Worm (Caenorhabditis elegans) whole organism, midembryonic: ENCODE measurements around the gene C07G3.8.

ENCODE experiments used
- flt-1 ChIP-seq: fragments of 200-800 bp; sonication (Bioruptor generic); IDR thresholded peaks from 2 replicates; pipeline ENCODE4 v1.3.6; 2022; ENCODE audit warnings: missing genetic modification characterization, missing compliant biosample characterization
- klf-2 ChIP-seq: fragments of 200-800 bp; sonication (Bioruptor generic); conservative IDR thresholded peaks from 2 replicates; pipeline ENCODE4 v1.3.6; 2022; ENCODE audit warnings: missing genetic modification reagents, missing genetic modification characterization, missing compliant biosample characterization
- tab-1 ChIP-seq: fragments of 200-800 bp; sonication (Bioruptor generic); IDR thresholded peaks from 2 replicates; pipeline ENCODE4 v1.3.6; 2022; ENCODE audit warnings: missing genetic modification characterization, missing compliant biosample characterization
- ztf-23 ChIP-seq: fragments of 200-800 bp; sonication (Bioruptor generic); IDR thresholded peaks from 2 replicates; pipeline ENCODE4 v1.3.6; 2022; ENCODE audit warnings: missing genetic modification reagents, missing genetic modification characterization, missing compliant biosample characterization

- TF ChIP-seq ztf-23 (GFP tag; lab: Robert Waterston, UW) (no peak), flt-1 (GFP tag; lab: Robert Waterston, UW) (no peak), klf-2 (GFP tag; lab: Robert Waterston, UW) (no peak), tab-1 (GFP tag; lab: Robert Waterston, UW) (no peak)
Observed at ce11 chrV:3517889-3518288, 16.0 kb upstream of the C07G3.8 start, which contains the start of gene str-227.
